Worm (Caenorhabditis elegans) whole organism, L4 larva: ENCODE data around the gene rpoa-49.

Experiments
- arid-1 ChIP-seq: fragments of 200-800 bp; sonication (Bioruptor generic); conservative IDR thresholded peaks from 2 replicates; pipeline ENCODE4 v1.3.6; 2022; ENCODE audit warnings: missing genetic modification reagents, missing genetic modification characterization, missing compliant biosample characterization
- ceh-28 ChIP-seq: fragments of 150-350 bp; optimal IDR thresholded peaks from 2 replicates; lab custom pipeline; 2014; ENCODE audit warnings: missing biosample characterization, missing genetic modification reagents, missing genetic modification characterization
- daf-16 ChIP-seq, 3 experiments: sonication (generic microtip); optimal IDR thresholded peaks; 2 replicates each; lab custom pipeline; 2016 to 2017; ENCODE audit warnings: missing genetic modification characterization in 3 of 3, missing genetic modification reagents in 3 of 3, mild to moderate bottlenecking in 2 of 3, missing compliant biosample characterization in 2 of 3, missing biosample characterization in 1 of 3, moderate library complexity in 1 of 3
- fos-1 ChIP-seq: fragments of 150-350 bp; optimal IDR thresholded peaks from 2 replicates; lab custom pipeline; 2014; ENCODE audit warnings: missing biosample characterization, missing genetic modification characterization
- mdl-1 ChIP-seq, 2 experiments: fragments of 150-350 bp in 1 of 2; sonication (generic microtip) in 1 of 2; optimal IDR thresholded peaks; 2 replicates each; lab custom pipeline; 2014 to 2017; ENCODE audit warnings: missing biosample characterization in 2 of 2, missing genetic modification characterization in 2 of 2
- nhr-237 ChIP-seq: sonication (generic microtip); optimal IDR thresholded peaks from 2 replicates; lab custom pipeline; 2017; ENCODE audit warnings: missing biosample characterization, missing genetic modification characterization
- pha-4 ChIP-seq, 2 experiments: fragments of 150-350 bp in 1 of 2; fragments of 200-800 bp in 1 of 2; sonication (Bioruptor generic) in 1 of 2; IDR thresholded peaks in 1 of 2; optimal IDR thresholded peaks in 1 of 2; 2 replicates each; pipeline versions ENCODE4 v1.3.6 to Lab custom; 2014 to 2022; ENCODE audit warnings: missing genetic modification characterization in 2 of 2, missing genetic modification reagents in 2 of 2, missing biosample characterization in 1 of 2, missing compliant biosample characterization in 1 of 2
- pqm-1 ChIP-seq: sonication (generic microtip); optimal IDR thresholded peaks from 2 replicates; lab custom pipeline; 2017; ENCODE audit warnings: missing biosample characterization, missing genetic modification characterization
- spr-1 ChIP-seq: sonication (generic microtip); optimal IDR thresholded peaks from 2 replicates; lab custom pipeline; 2016; ENCODE audit warnings: mild to moderate bottlenecking, missing genetic modification characterization, missing compliant biosample characterization
- tag-97 ChIP-seq: fragments of 200-800 bp; sonication (Bioruptor generic); IDR thresholded peaks from 2 replicates; pipeline ENCODE4 v1.3.6; 2022; ENCODE audit warnings: missing genetic modification characterization, missing compliant biosample characterization
- unc-62 ChIP-seq, 3 experiments: fragments of 150-350 bp in 1 of 3; sonication (generic microtip); optimal IDR thresholded peaks in 2 of 3; peaks in 1 of 3; 1 replicate in 1 of 3; 2 replicates in 2 of 3; lab custom pipeline; 2014 to 2017; ENCODE audit warnings: missing biosample characterization in 3 of 3, missing genetic modification characterization in 3 of 3, missing genetic modification reagents in 3 of 3, missing genotype in 1 of 3
- ztf-11 ChIP-seq: fragments of 150-350 bp; optimal IDR thresholded peaks from 2 replicates; lab custom pipeline; 2014; ENCODE audit warnings: missing biosample characterization, missing genetic modification characterization

DNA sequence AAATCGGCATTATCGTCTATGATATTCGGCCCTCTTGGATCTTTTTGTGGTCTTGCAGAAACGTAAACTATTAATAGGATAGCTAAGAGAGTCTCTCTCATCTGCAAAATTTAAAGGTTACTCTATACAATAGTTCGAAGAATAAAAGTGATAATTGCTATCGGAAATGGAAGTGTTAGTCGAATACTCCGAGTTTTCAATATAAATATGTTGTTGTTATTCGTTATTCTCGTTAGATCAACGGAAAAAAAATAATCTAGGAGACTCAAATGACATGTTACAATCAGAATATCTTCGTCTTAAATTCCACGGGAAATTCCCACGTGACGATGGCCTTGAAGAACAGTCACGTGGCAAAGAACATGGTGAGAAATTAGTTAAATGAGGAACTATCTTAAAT is 10.4 kb downstream of the rpoa-49 start, which contains the start of gene tre-5:
- TF ChIP-seq unc-62 (GFP tag; optimal IDR thresholded peaks at IDR 0.05 in 1 of 2; lab: Kevin White, UChicago) (no peak), unc-62 (tag; optimal IDR thresholded peaks at IDR 0.05; lab: Kevin White, UChicago) (no peak), arid-1 (GFP tag; lab: Robert Waterston, UW) (no peak), pha-4 (GFP tag; IDR thresholded peaks at IDR 0.05; lab: Robert Waterston, UW) (no peak), pha-4 (tag; optimal IDR thresholded peaks at IDR 0.05; lab: Kevin White, UChicago) (no peak), spr-1 (tag; lab: Kevin White, UChicago) (no peak), mdl-1 (tag; optimal IDR thresholded peaks at IDR 0.05; lab: Kevin White, UChicago) (no peak), tag-97 (no peak), ztf-11 (tag; lab: Kevin White, UChicago) (no peak), pqm-1 (tag; lab: Kevin White, UChicago) (no peak), daf-16 (GFP tag; optimal IDR thresholded peaks at IDR 0.05; lab: Kevin White, UChicago) (no peak), daf-16 (tag; optimal IDR thresholded peaks at IDR 0.05; lab: Kevin White, UChicago) (no peak), ceh-28 (tag; lab: Kevin White, UChicago) (no peak), fos-1 (no peak), nhr-237 (tag; lab: Kevin White, UChicago) (no peak)
